Worm (Caenorhabditis elegans) whole organism, L4 larva: ENCODE measurements around the gene gad-1.

Experiments
- F44E2.7 ChIP-seq: fragments of 200-800 bp; sonication (Bioruptor generic); IDR thresholded peaks from 2 replicates; pipeline ENCODE4 v2.1.2; 2022; ENCODE audit warnings: missing genetic modification characterization, missing compliant biosample characterization
- F49E8.2 ChIP-seq: sonication (generic microtip); optimal IDR thresholded peaks from 2 replicates; lab custom pipeline; 2016; ENCODE audit warnings: missing compliant biosample characterization, mild to moderate bottlenecking, missing genetic modification characterization, borderline replicate concordance
- Y48G9A.11 ChIP-seq: fragments of 200-800 bp; sonication (Bioruptor generic); IDR thresholded peaks from 2 replicates; pipeline ENCODE4 v1.3.6; 2022; ENCODE audit warnings: missing genetic modification reagents, missing genetic modification characterization, missing compliant biosample characterization
- Y5F2A.4 ChIP-seq: fragments of 200-800 bp; sonication (Bioruptor generic); optimal IDR thresholded peaks from 2 replicates; lab custom pipeline; 2018; ENCODE audit warnings: mild to moderate bottlenecking, missing genetic modification characterization, missing compliant biosample characterization
- ZK546.5 ChIP-seq, 2 experiments: sonication (generic microtip); optimal IDR thresholded peaks; 2 replicates each; lab custom pipeline; 2017; ENCODE audit warnings: missing biosample characterization in 2 of 2, missing genetic modification characterization in 2 of 2
- aha-1 ChIP-seq: fragments of 150-350 bp; peaks from one replicate; lab custom pipeline; 2014; ENCODE audit warnings: missing biosample characterization, missing genetic modification characterization
- arid-1 ChIP-seq: fragments of 200-800 bp; sonication (Bioruptor generic); conservative IDR thresholded peaks from 2 replicates; pipeline ENCODE4 v1.3.6; 2022; ENCODE audit warnings: missing genetic modification reagents, missing genetic modification characterization, missing compliant biosample characterization
- ceh-82 ChIP-seq: sonication (generic microtip); optimal IDR thresholded peaks from 2 replicates; lab custom pipeline; 2017; ENCODE audit warnings: missing biosample characterization, missing genetic modification characterization
- ces-1 ChIP-seq: fragments of 150-350 bp; sonication (generic microtip); optimal IDR thresholded peaks from 4 replicates; lab custom pipeline; 2014; ENCODE audit warnings: missing biosample characterization, missing genetic modification reagents, missing genetic modification characterization
- cey-2 ChIP-seq: sonication (generic microtip); optimal IDR thresholded peaks from 3 replicates; lab custom pipeline; 2017; ENCODE audit warnings: missing genetic modification characterization, mild to moderate bottlenecking, missing compliant biosample characterization, antibody characterized with exemption, borderline replicate concordance; ENCODE audit not compliant: insufficient read depth
- daf-16 ChIP-seq, 3 experiments: sonication (generic microtip); optimal IDR thresholded peaks; 2 replicates each; lab custom pipeline; 2016 to 2017; ENCODE audit warnings: missing genetic modification characterization in 3 of 3, missing genetic modification reagents in 3 of 3, mild to moderate bottlenecking in 2 of 3, missing compliant biosample characterization in 2 of 3, missing biosample characterization in 1 of 3, moderate library complexity in 1 of 3
- dmd-6 ChIP-seq: fragments of 200-800 bp; sonication (Bioruptor generic); IDR thresholded peaks from 2 replicates; pipeline ENCODE4 v1.3.6; 2022; ENCODE audit warnings: missing genetic modification reagents, missing genetic modification characterization, missing compliant biosample characterization
- dmd-8 ChIP-seq: fragments of 200-800 bp; sonication (Bioruptor generic); IDR thresholded peaks from 2 replicates; pipeline ENCODE4 v1.3.6; 2022; ENCODE audit warnings: missing genetic modification characterization, missing compliant biosample characterization
- duxl-1 ChIP-seq: sonication (generic microtip); optimal IDR thresholded peaks from 2 replicates; lab custom pipeline; 2016; ENCODE audit warnings: mild to moderate bottlenecking, missing genetic modification characterization, moderate library complexity, missing compliant biosample characterization; ENCODE audit not compliant: poor library complexity
- dve-1 ChIP-seq: sonication (generic microtip); optimal IDR thresholded peaks from 2 replicates; lab custom pipeline; 2017; ENCODE audit warnings: antibody characterized with exemption, mild to moderate bottlenecking, missing genetic modification characterization, missing compliant biosample characterization; ENCODE audit not compliant: insufficient read depth
- fos-1 ChIP-seq: fragments of 150-350 bp; optimal IDR thresholded peaks from 2 replicates; lab custom pipeline; 2014; ENCODE audit warnings: missing biosample characterization, missing genetic modification characterization
- gei-8 ChIP-seq: fragments of 200-800 bp; sonication (Bioruptor generic); optimal IDR thresholded peaks from 2 replicates; lab custom pipeline; 2018; ENCODE audit warnings: mild to moderate bottlenecking, missing genetic modification characterization, missing compliant biosample characterization
- hlh-30 ChIP-seq: sonication (generic microtip); optimal IDR thresholded peaks from 2 replicates; lab custom pipeline; 2017; ENCODE audit warnings: antibody characterized with exemption, mild to moderate bottlenecking, missing genetic modification characterization, missing compliant biosample characterization; ENCODE audit not compliant: insufficient read depth
- hmg-1.1 ChIP-seq: fragments of 200-800 bp; sonication (Bioruptor generic); IDR thresholded peaks from 2 replicates; pipeline ENCODE4 v1.3.6; 2022; ENCODE audit warnings: missing genetic modification reagents, missing genetic modification characterization, missing compliant biosample characterization
- lin-13 ChIP-seq: fragments of 150-350 bp; optimal IDR thresholded peaks from 2 replicates; lab custom pipeline; 2014; ENCODE audit warnings: missing biosample characterization, missing genetic modification reagents, missing genetic modification characterization
- lin-38 ChIP-seq: fragments of 200-800 bp; sonication (Bioruptor generic); IDR thresholded peaks from 2 replicates; pipeline ENCODE4 v1.3.6; 2022; ENCODE audit warnings: missing genetic modification reagents, missing genetic modification characterization, missing compliant biosample characterization
- lin-39 ChIP-seq: fragments of 150-350 bp; optimal IDR thresholded peaks from 2 replicates; lab custom pipeline; 2014; ENCODE audit warnings: missing biosample characterization, missing genetic modification reagents, missing genetic modification characterization
- mep-1 ChIP-seq: fragments of 150-350 bp; sonication (generic microtip); optimal IDR thresholded peaks from 3 replicates; lab custom pipeline; 2014; ENCODE audit warnings: missing biosample characterization, missing genetic modification characterization
- mes-2 ChIP-seq: sonication (generic microtip); optimal IDR thresholded peaks from 2 replicates; lab custom pipeline; 2016; ENCODE audit warnings: missing genotype, mild to moderate bottlenecking, missing genetic modification characterization, missing compliant biosample characterization; ENCODE audit not compliant: poor library complexity, severe bottlenecking
- mxl-3 ChIP-seq: fragments of 200-800 bp; sonication (Bioruptor generic); optimal IDR thresholded peaks from 2 replicates; lab custom pipeline; 2018; ENCODE audit warnings: mild to moderate bottlenecking, missing genetic modification characterization, missing compliant biosample characterization
- nhr-28 ChIP-seq: fragments of 150-350 bp; optimal IDR thresholded peaks from 2 replicates; lab custom pipeline; 2014; ENCODE audit warnings: missing biosample characterization, missing genetic modification characterization
- nhr-41 ChIP-seq: fragments of 200-800 bp; sonication (Bioruptor generic); IDR thresholded peaks from 2 replicates; pipeline ENCODE4 v1.3.6; 2022; ENCODE audit warnings: missing genetic modification reagents, missing genetic modification characterization, missing compliant biosample characterization
- nhr-76 ChIP-seq: fragments of 150-350 bp; optimal IDR thresholded peaks from 2 replicates; lab custom pipeline; 2014; ENCODE audit warnings: missing biosample characterization, missing genetic modification characterization
- pha-4 ChIP-seq, 2 experiments: fragments of 150-350 bp in 1 of 2; fragments of 200-800 bp in 1 of 2; sonication (Bioruptor generic) in 1 of 2; IDR thresholded peaks in 1 of 2; optimal IDR thresholded peaks in 1 of 2; 2 replicates each; pipeline versions ENCODE4 v1.3.6 to Lab custom; 2014 to 2022; ENCODE audit warnings: missing genetic modification characterization in 2 of 2, missing genetic modification reagents in 2 of 2, missing biosample characterization in 1 of 2, missing compliant biosample characterization in 1 of 2
- pqm-1 ChIP-seq: sonication (generic microtip); optimal IDR thresholded peaks from 2 replicates; lab custom pipeline; 2017; ENCODE audit warnings: missing biosample characterization, missing genetic modification characterization
- rbr-2 ChIP-seq: sonication (generic microtip); optimal IDR thresholded peaks from 2 replicates; lab custom pipeline; 2016; ENCODE audit warnings: missing genotype, missing genetic modification characterization, missing compliant biosample characterization
- skn-1 ChIP-seq: fragments of 150-350 bp; optimal IDR thresholded peaks from 2 replicates; lab custom pipeline; 2014; ENCODE audit warnings: missing biosample characterization, missing genetic modification characterization
- snpc-4 ChIP-seq: fragments of 150-350 bp; optimal IDR thresholded peaks from 2 replicates; lab custom pipeline; 2014; ENCODE audit warnings: missing biosample characterization, missing genetic modification characterization
- tag-97 ChIP-seq: fragments of 200-800 bp; sonication (Bioruptor generic); IDR thresholded peaks from 2 replicates; pipeline ENCODE4 v1.3.6; 2022; ENCODE audit warnings: missing genetic modification characterization, missing compliant biosample characterization
- tra-1 ChIP-seq: fragments of 200-800 bp; sonication (Bioruptor generic); IDR thresholded peaks from 2 replicates; pipeline ENCODE4 v1.3.6; 2022; ENCODE audit warnings: missing genetic modification reagents, missing genetic modification characterization, missing compliant biosample characterization
- vab-7 ChIP-seq: fragments of 200-800 bp; sonication (Bioruptor generic); IDR thresholded peaks from 2 replicates; pipeline ENCODE4 v1.3.6; 2022; ENCODE audit warnings: missing genetic modification reagents, missing genetic modification characterization, missing compliant biosample characterization
- zfp-2 ChIP-seq: sonication (generic microtip); optimal IDR thresholded peaks from 2 replicates; lab custom pipeline; 2016; ENCODE audit warnings: mild to moderate bottlenecking, missing genetic modification characterization, missing compliant biosample characterization
- zfp-3 ChIP-seq: fragments of 200-800 bp; sonication (Bioruptor generic); conservative IDR thresholded peaks from 2 replicates; pipeline ENCODE4 v1.3.6; 2022; ENCODE audit warnings: missing genetic modification reagents, missing genetic modification characterization, missing compliant biosample characterization
- ztf-7 ChIP-seq: fragments of 150-350 bp; optimal IDR thresholded peaks from 2 replicates; lab custom pipeline; 2014; ENCODE audit warnings: missing biosample characterization, missing genetic modification characterization

Gene gad-1

DNA sequence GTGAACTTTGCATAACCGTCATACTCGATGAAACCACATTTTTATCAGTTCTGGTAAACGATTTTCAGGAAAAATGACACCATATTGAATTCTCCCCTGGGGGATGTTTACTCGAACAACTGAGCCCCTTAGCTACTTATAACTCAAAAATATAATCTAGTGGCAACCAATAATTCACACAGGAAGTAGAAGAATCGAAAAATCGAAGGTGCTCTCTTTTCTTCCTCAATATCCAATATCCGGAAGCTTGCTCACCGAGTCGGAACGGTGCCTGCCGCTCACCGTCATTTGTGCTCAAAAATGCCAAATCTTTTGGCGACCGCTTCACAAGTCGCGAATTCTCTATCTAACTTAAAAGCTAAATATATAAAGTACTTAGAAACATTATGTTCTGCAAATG, 8.7 kb upstream of the gad-1 start, which contains the start of gene T05H4.3:
TSS of gene T05H4.3 (plus strand) at position 301 of the 400 bp plus-strand sequence.
- TF ChIP-seq duxl-1 (tag; lab: Kevin White, UChicago), result no peak
- TF ChIP-seq aha-1 (tag; lab: Kevin White, UChicago), result peak; percentile 65

DNA sequence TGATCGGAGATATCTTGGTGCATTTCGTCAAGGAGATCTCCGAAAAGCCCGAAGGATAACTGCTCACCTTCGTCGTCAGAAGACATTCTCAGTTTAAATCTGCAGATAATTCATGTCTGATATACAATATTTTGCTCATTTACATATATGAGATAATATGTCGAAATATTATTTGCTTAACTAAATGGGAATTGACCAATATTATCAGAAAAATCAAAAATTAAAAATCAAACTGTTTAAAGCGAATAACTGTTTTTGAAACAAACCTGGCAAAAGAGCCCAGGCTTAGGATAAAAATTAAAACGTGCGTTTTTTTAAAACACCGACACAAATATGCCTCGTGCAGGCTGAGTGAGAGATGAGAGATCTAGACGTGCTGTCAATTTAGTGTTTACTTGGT, 8.3 kb upstream of the gad-1 start, which contains the start of gene T05H4.15:
TSS of gene T05H4.15 (minus strand) at position 101 of the 400 bp plus-strand sequence.
- TF ChIP-seq ztf-7 (tag; lab: Kevin White, UChicago), result no peak
- no peak for TF ChIP-seq dmd-8 (GFP tag; lab: Robert Waterston, UW)
- TF ChIP-seq Y48G9A.11 (GFP tag; lab: Robert Waterston, UW), result no peak
- no peak for TF ChIP-seq mxl-3 (GFP tag; lab: Kevin White, UChicago)
- no peak for TF ChIP-seq rbr-2 (tag; lab: Kevin White, UChicago)
- no peak for TF ChIP-seq zfp-2 (tag; lab: Kevin White, UChicago)

DNA sequence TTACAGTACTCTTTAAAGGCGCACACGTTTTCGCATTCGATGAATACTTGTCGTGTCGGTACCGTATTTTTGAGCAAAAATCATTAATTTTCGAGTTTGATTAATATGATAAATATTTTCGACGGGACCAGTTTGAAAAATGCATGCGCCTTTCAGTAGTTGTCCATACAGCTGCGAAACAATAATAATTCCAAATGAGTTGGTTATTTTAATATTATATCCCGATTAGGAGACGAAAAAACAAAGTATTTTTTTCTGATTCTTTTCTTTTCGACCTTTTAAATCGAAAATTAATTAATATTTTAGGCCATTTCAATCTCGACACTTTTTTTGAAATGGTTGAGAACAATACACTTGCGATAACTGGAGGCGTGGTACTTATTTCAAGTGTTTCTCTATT, 5.3 kb upstream of the gad-1 start, which contains the start of gene T05H4.4:
TSS of gene T05H4.4 (plus strand) at position 301 of the 400 bp plus-strand sequence.
- no peak for TF ChIP-seq fos-1 (tag; lab: Kevin White, UChicago)
- TF ChIP-seq F49E8.2, result no peak
- no peak for TF ChIP-seq dmd-6
- TF ChIP-seq F44E2.7 (GFP tag; lab: Robert Waterston, UW), result no peak
- TF ChIP-seq nhr-41 (GFP tag; lab: Robert Waterston, UW), result no peak
- TF ChIP-seq cey-2 (tag; lab: Kevin White, UChicago), result no peak
- no peak for TF ChIP-seq tra-1 (GFP tag; lab: Robert Waterston, UW)
- no peak for TF ChIP-seq mep-1 (tag; lab: Kevin White, UChicago)
- TF ChIP-seq, all 104 proteins: peak for 0

DNA sequence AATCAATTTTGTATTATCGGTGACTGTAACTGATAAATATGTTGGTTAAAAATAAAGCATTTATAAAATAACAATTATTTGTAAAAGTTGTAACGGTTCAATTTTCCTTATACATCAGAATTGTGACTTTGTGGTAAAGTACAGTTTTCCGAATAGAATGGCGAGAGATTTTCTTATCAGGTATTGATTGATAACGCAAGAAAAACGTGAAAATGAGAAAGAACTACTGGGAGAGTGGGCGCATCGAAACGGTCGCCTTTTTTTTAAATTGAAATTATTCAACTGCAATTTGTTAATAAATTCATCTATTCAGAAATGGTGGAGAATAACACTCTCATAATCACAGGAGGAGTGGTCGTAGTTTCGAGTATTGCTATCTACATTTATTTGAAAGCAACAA, 3.0 kb upstream of the gad-1 start, which contains the start of gene hpo-19:
TSS of gene hpo-19 (plus strand) at position 314 of the 400 bp plus-strand sequence.
- TF ChIP-seq vab-7 (GFP tag; lab: Robert Waterston, UW) (no peak), zfp-3 (GFP tag; lab: Robert Waterston, UW) (no peak), ceh-82 (tag; lab: Kevin White, UChicago) (no peak), skn-1 (no peak), ZK546.5 (tag; optimal IDR thresholded peaks at IDR 0.05; lab: Kevin White, UChicago) (no peak), ces-1 (no peak), pha-4 (GFP tag; IDR thresholded peaks at IDR 0.05; lab: Robert Waterston, UW) (peak; percentile 26; the same call in 1 of the 2 replicates), pha-4 (tag; optimal IDR thresholded peaks at IDR 0.05; lab: Kevin White, UChicago) (no peak), gei-8 (GFP tag; lab: Kevin White, UChicago) (no peak), nhr-76 (tag; lab: Kevin White, UChicago) (no peak), tag-97 (GFP tag; lab: Robert Waterston, UW) (no peak), zfp-2 (tag; lab: Kevin White, UChicago) (no peak), nhr-28 (tag; lab: Kevin White, UChicago) (peak; percentile 25), pqm-1 (peak; percentile 31), lin-38 (no peak; the same call in 1 of the 2 replicates), hmg-1.1 (GFP tag; lab: Robert Waterston, UW) (no peak), snpc-4 (tag; lab: Kevin White, UChicago) (no peak), aha-1 (tag; lab: Kevin White, UChicago) (no peak), lin-39 (tag; lab: Kevin White, UChicago) (no peak), mes-2 (tag; lab: Kevin White, UChicago) (peak; percentile 23), arid-1 (GFP tag; lab: Robert Waterston, UW) (no peak), Y5F2A.4 (no peak), lin-13 (GFP tag; lab: Kevin White, UChicago) (peak; percentile 16), dve-1 (tag; lab: Kevin White, UChicago) (peak; percentile 21), hlh-30 (no peak), F44E2.7 (GFP tag; lab: Robert Waterston, UW) (no peak), daf-16 (GFP tag; optimal IDR thresholded peaks at IDR 0.05; lab: Kevin White, UChicago) (no peak), daf-16 (tag; optimal IDR thresholded peaks at IDR 0.05; lab: Kevin White, UChicago) (peak; percentile 43)
